Fruit fly (Drosophila melanogaster): ENCODE measurements around the gene Irk2.

- no peak for TF ChIP-seq CG8478 (optimal IDR thresholded peaks at IDR 0.05)
- peak; percentile 44 to 55 for TF ChIP-seq CTCF (optimal IDR thresholded peaks at IDR 0.05)
Measured at dm6 chr3R:23522296-23522695, 3.1 kb upstream of the Irk2 start.

Data from S2 (cell line).